Worm (Caenorhabditis elegans) whole organism, L1 larva: ENCODE results near the gene osgn-1.

Experiments
- blmp-1 ChIP-seq: fragments of 150-350 bp; optimal IDR thresholded peaks from 2 replicates; lab custom pipeline; 2014; ENCODE audit warnings: missing biosample characterization, missing genetic modification characterization
- lsy-2 ChIP-seq, 2 experiments: fragments of 150-350 bp; optimal IDR thresholded peaks; 2 replicates each; lab custom pipeline; 2014; ENCODE audit warnings: missing biosample characterization in 2 of 2, missing genetic modification characterization in 2 of 2
- nhr-71 ChIP-seq: sonication (generic microtip); optimal IDR thresholded peaks from 2 replicates; lab custom pipeline; 2016; ENCODE audit warnings: mild to moderate bottlenecking, missing genetic modification characterization, moderate library complexity, missing compliant biosample characterization
- snpc-4 ChIP-seq: fragments of 150-350 bp; optimal IDR thresholded peaks from 2 replicates; lab custom pipeline; 2014; ENCODE audit warnings: missing biosample characterization, missing genetic modification characterization
- tbx-2 ChIP-seq: sonication (generic microtip); optimal IDR thresholded peaks from 2 replicates; lab custom pipeline; 2016; ENCODE audit warnings: missing genetic modification characterization, missing compliant biosample characterization
- unc-62 ChIP-seq: fragments of 150-350 bp; optimal IDR thresholded peaks from 2 replicates; lab custom pipeline; 2014; ENCODE audit warnings: missing biosample characterization, missing genetic modification reagents, missing genetic modification characterization

DNA sequence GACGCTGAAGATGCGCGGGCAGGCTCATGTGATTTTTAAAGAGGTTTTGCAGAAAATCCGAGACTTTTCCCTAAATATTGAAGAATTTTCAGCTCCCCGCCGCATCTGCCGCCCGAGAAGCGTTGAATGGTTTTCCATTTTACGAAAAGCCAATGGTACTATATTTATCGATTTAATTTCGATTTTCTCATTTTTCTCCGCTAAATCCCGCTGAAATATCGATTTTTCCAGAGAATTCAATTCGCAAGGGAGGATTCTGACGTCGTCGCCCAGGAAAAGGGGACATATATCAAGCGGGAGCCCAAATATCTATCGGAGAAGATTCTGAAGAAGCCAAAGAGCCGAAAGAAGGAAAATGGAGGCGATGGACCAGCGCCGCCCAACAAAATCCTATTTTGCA, 34.9 kb upstream of the osgn-1 start:
- TF ChIP-seq blmp-1 (tag; lab: Kevin White, UChicago) (no peak), unc-62 (GFP tag; lab: Kevin White, UChicago) (no peak), snpc-4 (no peak), nhr-71 (no peak), tbx-2 (no peak), lsy-2 (tag; optimal IDR thresholded peaks at IDR 0.05; lab: Kevin White, UChicago) (no peak)
